Worm (Caenorhabditis elegans) whole organism, L4 larva: ENCODE measurements around the gene F40E10.5.

Source experiments
- F10B5.3 ChIP-seq: sonication (generic microtip); optimal IDR thresholded peaks from 2 replicates; lab custom pipeline; 2016; ENCODE audit warnings: mild to moderate bottlenecking, missing genetic modification characterization, missing compliant biosample characterization
- F26F4.8 ChIP-seq: fragments of 200-800 bp; sonication (Bioruptor generic); conservative IDR thresholded peaks from 2 replicates; pipeline ENCODE4 v1.3.6; 2022; ENCODE audit warnings: missing genetic modification characterization, missing compliant biosample characterization
- F49E8.2 ChIP-seq: sonication (generic microtip); optimal IDR thresholded peaks from 2 replicates; lab custom pipeline; 2016; ENCODE audit warnings: missing compliant biosample characterization, mild to moderate bottlenecking, missing genetic modification characterization, borderline replicate concordance
- T20F7.1 ChIP-seq: fragments of 200-800 bp; sonication (Bioruptor generic); optimal IDR thresholded peaks from 2 replicates; lab custom pipeline; 2018; ENCODE audit warnings: mild to moderate bottlenecking, missing genetic modification characterization, missing compliant biosample characterization
- T26A8.4 ChIP-seq: fragments of 200-800 bp; sonication (Bioruptor generic); IDR thresholded peaks from 2 replicates; pipeline ENCODE4 v1.3.6; 2022; ENCODE audit warnings: missing genetic modification characterization, missing compliant biosample characterization
- Y105C5A.15 ChIP-seq: fragments of 200-800 bp; sonication (Bioruptor generic); IDR thresholded peaks from 2 replicates; pipeline ENCODE4 v1.3.6; 2022; ENCODE audit warnings: missing genetic modification characterization, missing compliant biosample characterization
- ZK546.5 ChIP-seq, 2 experiments: sonication (generic microtip); optimal IDR thresholded peaks; 2 replicates each; lab custom pipeline; 2017; ENCODE audit warnings: missing biosample characterization in 2 of 2, missing genetic modification characterization in 2 of 2
- aha-1 ChIP-seq: fragments of 150-350 bp; peaks from one replicate; lab custom pipeline; 2014; ENCODE audit warnings: missing biosample characterization, missing genetic modification characterization
- ama-1 ChIP-seq: fragments of 150-350 bp; optimal IDR thresholded peaks from 2 replicates; lab custom pipeline; 2014; ENCODE audit warnings: inconsistent platforms, mixed read lengths
- attf-4 ChIP-seq: sonication (generic microtip); optimal IDR thresholded peaks from 3 replicates; lab custom pipeline; 2017; ENCODE audit warnings: missing biosample characterization, missing genetic modification characterization
- ceh-28 ChIP-seq: fragments of 150-350 bp; optimal IDR thresholded peaks from 2 replicates; lab custom pipeline; 2014; ENCODE audit warnings: missing biosample characterization, missing genetic modification reagents, missing genetic modification characterization
- ceh-32 ChIP-seq: sonication (generic microtip); optimal IDR thresholded peaks from 2 replicates; lab custom pipeline; 2016; ENCODE audit warnings: mild to moderate bottlenecking, missing genetic modification characterization, missing compliant biosample characterization; ENCODE audit not compliant: poor library complexity
- ceh-44 ChIP-seq: fragments of 200-800 bp; sonication (Bioruptor generic); IDR thresholded peaks from 2 replicates; pipeline ENCODE4 v1.3.6; 2022; ENCODE audit warnings: missing genetic modification reagents, missing genetic modification characterization, missing compliant biosample characterization
- ceh-62 ChIP-seq: sonication (generic microtip); optimal IDR thresholded peaks from 2 replicates; lab custom pipeline; 2017; ENCODE audit warnings: missing biosample characterization, missing genetic modification characterization
- ces-1 ChIP-seq: fragments of 150-350 bp; sonication (generic microtip); optimal IDR thresholded peaks from 4 replicates; lab custom pipeline; 2014; ENCODE audit warnings: missing biosample characterization, missing genetic modification reagents, missing genetic modification characterization
- daf-12 ChIP-seq: fragments of 150-350 bp; optimal IDR thresholded peaks from 2 replicates; lab custom pipeline; 2014; ENCODE audit warnings: missing biosample characterization, missing genetic modification reagents, missing genetic modification characterization
- daf-16 ChIP-seq, 3 experiments: sonication (generic microtip); optimal IDR thresholded peaks; 2 replicates each; lab custom pipeline; 2016 to 2017; ENCODE audit warnings: missing genetic modification characterization in 3 of 3, missing genetic modification reagents in 3 of 3, mild to moderate bottlenecking in 2 of 3, missing compliant biosample characterization in 2 of 3, missing biosample characterization in 1 of 3, moderate library complexity in 1 of 3
- daf-8 ChIP-seq: fragments of 200-800 bp; sonication (Bioruptor generic); IDR thresholded peaks from 2 replicates; pipeline ENCODE4 v1.3.6; 2022; ENCODE audit warnings: missing genetic modification characterization, missing compliant biosample characterization
- dmd-6 ChIP-seq: fragments of 200-800 bp; sonication (Bioruptor generic); IDR thresholded peaks from 2 replicates; pipeline ENCODE4 v1.3.6; 2022; ENCODE audit warnings: missing genetic modification reagents, missing genetic modification characterization, missing compliant biosample characterization
- dmd-9 ChIP-seq: fragments of 200-800 bp; sonication (Bioruptor generic); IDR thresholded peaks from 2 replicates; pipeline ENCODE4 v1.3.6; 2022; ENCODE audit warnings: missing genetic modification reagents, missing genetic modification characterization, missing compliant biosample characterization
- duxl-1 ChIP-seq: sonication (generic microtip); optimal IDR thresholded peaks from 2 replicates; lab custom pipeline; 2016; ENCODE audit warnings: mild to moderate bottlenecking, missing genetic modification characterization, moderate library complexity, missing compliant biosample characterization; ENCODE audit not compliant: poor library complexity
- dve-1 ChIP-seq: sonication (generic microtip); optimal IDR thresholded peaks from 2 replicates; lab custom pipeline; 2017; ENCODE audit warnings: antibody characterized with exemption, mild to moderate bottlenecking, missing genetic modification characterization, missing compliant biosample characterization; ENCODE audit not compliant: insufficient read depth
- hif-1 ChIP-seq, 2 experiments: sonication (generic microtip); optimal IDR thresholded peaks; 2 replicates each; lab custom pipeline; 2016 to 2017; ENCODE audit warnings: missing compliant biosample characterization in 2 of 2, missing genetic modification characterization in 2 of 2, missing genetic modification reagents in 2 of 2, missing genotype in 2 of 2, mild to moderate bottlenecking in 1 of 2
- jun-1 ChIP-seq: fragments of 150-350 bp; optimal IDR thresholded peaks from 2 replicates; lab custom pipeline; 2014; ENCODE audit warnings: missing biosample characterization, missing genetic modification reagents, missing genetic modification characterization
- lim-7 ChIP-seq: fragments of 200-800 bp; sonication (Bioruptor generic); IDR thresholded peaks from 2 replicates; pipeline ENCODE4 v1.3.6; 2022; ENCODE audit warnings: missing genetic modification characterization, missing compliant biosample characterization
- lin-1 ChIP-seq: fragments of 200-800 bp; sonication (Bioruptor generic); IDR thresholded peaks from 2 replicates; pipeline ENCODE4 v1.3.6; 2022; ENCODE audit warnings: missing genetic modification reagents, missing genetic modification characterization, missing compliant biosample characterization
- lin-29 ChIP-seq: fragments of 200-800 bp; sonication (Bioruptor generic); IDR thresholded peaks from 2 replicates; pipeline ENCODE4 v1.3.6; 2022; ENCODE audit warnings: missing genetic modification reagents, missing genetic modification characterization, missing compliant biosample characterization
- lsy-2 ChIP-seq, 2 experiments: fragments of 150-350 bp in 1 of 2; sonication (generic microtip) in 1 of 2; optimal IDR thresholded peaks; 2 replicates each; lab custom pipeline; 2014 to 2017; ENCODE audit warnings: missing biosample characterization in 2 of 2, missing genetic modification characterization in 2 of 2
- madf-5 ChIP-seq, 2 experiments: fragments of 200-800 bp; sonication (Bioruptor generic); IDR thresholded peaks; 2 replicates each; pipeline ENCODE4 v1.3.6; 2022; ENCODE audit warnings: missing compliant biosample characterization in 2 of 2, missing genetic modification characterization in 2 of 2
- madf-9 ChIP-seq: fragments of 200-800 bp; sonication (Bioruptor generic); conservative IDR thresholded peaks from 2 replicates; pipeline ENCODE4 v1.3.6; 2022; ENCODE audit warnings: missing genetic modification reagents, missing genetic modification characterization, missing compliant biosample characterization
- mdl-1 ChIP-seq, 2 experiments: fragments of 150-350 bp in 1 of 2; sonication (generic microtip) in 1 of 2; optimal IDR thresholded peaks; 2 replicates each; lab custom pipeline; 2014 to 2017; ENCODE audit warnings: missing biosample characterization in 2 of 2, missing genetic modification characterization in 2 of 2
- mdt-29 ChIP-seq: fragments of 200-800 bp; sonication (Bioruptor generic); IDR thresholded peaks from 2 replicates; pipeline ENCODE4 v1.3.6; 2022; ENCODE audit warnings: missing genetic modification reagents, missing genetic modification characterization, missing compliant biosample characterization
- mes-2 ChIP-seq: sonication (generic microtip); optimal IDR thresholded peaks from 2 replicates; lab custom pipeline; 2016; ENCODE audit warnings: missing genotype, mild to moderate bottlenecking, missing genetic modification characterization, missing compliant biosample characterization; ENCODE audit not compliant: poor library complexity, severe bottlenecking
- mxl-2 ChIP-seq: fragments of 200-800 bp; sonication (Bioruptor generic); conservative IDR thresholded peaks from 2 replicates; pipeline ENCODE4 v1.3.6; 2022; ENCODE audit warnings: missing genetic modification reagents, missing genetic modification characterization, missing compliant biosample characterization
- mxl-3 ChIP-seq: fragments of 200-800 bp; sonication (Bioruptor generic); optimal IDR thresholded peaks from 2 replicates; lab custom pipeline; 2018; ENCODE audit warnings: mild to moderate bottlenecking, missing genetic modification characterization, missing compliant biosample characterization
- nhr-111 ChIP-seq: fragments of 200-800 bp; sonication (Bioruptor generic); optimal IDR thresholded peaks from 2 replicates; lab custom pipeline; 2018; ENCODE audit warnings: mild to moderate bottlenecking, missing genetic modification characterization, missing compliant biosample characterization
- nhr-237 ChIP-seq: sonication (generic microtip); optimal IDR thresholded peaks from 2 replicates; lab custom pipeline; 2017; ENCODE audit warnings: missing biosample characterization, missing genetic modification characterization
- nhr-25 ChIP-seq: sonication (generic microtip); optimal IDR thresholded peaks from 2 replicates; lab custom pipeline; 2017; ENCODE audit warnings: missing genetic modification characterization, mild to moderate bottlenecking, missing compliant biosample characterization, antibody characterized with exemption, moderate library complexity, borderline replicate concordance; ENCODE audit not compliant: insufficient read depth
- nhr-6 ChIP-seq: fragments of 150-350 bp; optimal IDR thresholded peaks from 2 replicates; lab custom pipeline; 2014; ENCODE audit warnings: missing biosample characterization, missing genetic modification characterization
- pqm-1 ChIP-seq: sonication (generic microtip); optimal IDR thresholded peaks from 2 replicates; lab custom pipeline; 2017; ENCODE audit warnings: missing biosample characterization, missing genetic modification characterization
- saeg-2 ChIP-seq: fragments of 200-800 bp; sonication (Bioruptor generic); IDR thresholded peaks from 2 replicates; pipeline ENCODE4 v1.3.6; 2022; ENCODE audit warnings: missing genetic modification reagents, missing genetic modification characterization, missing compliant biosample characterization
- snpc-4 ChIP-seq: fragments of 150-350 bp; optimal IDR thresholded peaks from 2 replicates; lab custom pipeline; 2014; ENCODE audit warnings: missing biosample characterization, missing genetic modification characterization
- tag-97 ChIP-seq: fragments of 200-800 bp; sonication (Bioruptor generic); IDR thresholded peaks from 2 replicates; pipeline ENCODE4 v1.3.6; 2022; ENCODE audit warnings: missing genetic modification characterization, missing compliant biosample characterization
- tra-1 ChIP-seq: fragments of 200-800 bp; sonication (Bioruptor generic); IDR thresholded peaks from 2 replicates; pipeline ENCODE4 v1.3.6; 2022; ENCODE audit warnings: missing genetic modification reagents, missing genetic modification characterization, missing compliant biosample characterization
- unc-130 ChIP-seq: sonication (generic microtip); optimal IDR thresholded peaks from 2 replicates; lab custom pipeline; 2016; ENCODE audit warnings: missing genetic modification reagents, missing genetic modification characterization, missing compliant biosample characterization
- unc-62 ChIP-seq, 3 experiments: fragments of 150-350 bp in 1 of 3; sonication (generic microtip); optimal IDR thresholded peaks in 2 of 3; peaks in 1 of 3; 1 replicate in 1 of 3; 2 replicates in 2 of 3; lab custom pipeline; 2014 to 2017; ENCODE audit warnings: missing biosample characterization in 3 of 3, missing genetic modification characterization in 3 of 3, missing genetic modification reagents in 3 of 3, missing genotype in 1 of 3
- vab-7 ChIP-seq: fragments of 200-800 bp; sonication (Bioruptor generic); IDR thresholded peaks from 2 replicates; pipeline ENCODE4 v1.3.6; 2022; ENCODE audit warnings: missing genetic modification reagents, missing genetic modification characterization, missing compliant biosample characterization
- zfp-3 ChIP-seq: fragments of 200-800 bp; sonication (Bioruptor generic); conservative IDR thresholded peaks from 2 replicates; pipeline ENCODE4 v1.3.6; 2022; ENCODE audit warnings: missing genetic modification reagents, missing genetic modification characterization, missing compliant biosample characterization
- ztf-11 ChIP-seq: fragments of 150-350 bp; optimal IDR thresholded peaks from 2 replicates; lab custom pipeline; 2014; ENCODE audit warnings: missing biosample characterization, missing genetic modification characterization
- ztf-7 ChIP-seq: fragments of 150-350 bp; optimal IDR thresholded peaks from 2 replicates; lab custom pipeline; 2014; ENCODE audit warnings: missing biosample characterization, missing genetic modification characterization

Gene F40E10.5

DNA sequence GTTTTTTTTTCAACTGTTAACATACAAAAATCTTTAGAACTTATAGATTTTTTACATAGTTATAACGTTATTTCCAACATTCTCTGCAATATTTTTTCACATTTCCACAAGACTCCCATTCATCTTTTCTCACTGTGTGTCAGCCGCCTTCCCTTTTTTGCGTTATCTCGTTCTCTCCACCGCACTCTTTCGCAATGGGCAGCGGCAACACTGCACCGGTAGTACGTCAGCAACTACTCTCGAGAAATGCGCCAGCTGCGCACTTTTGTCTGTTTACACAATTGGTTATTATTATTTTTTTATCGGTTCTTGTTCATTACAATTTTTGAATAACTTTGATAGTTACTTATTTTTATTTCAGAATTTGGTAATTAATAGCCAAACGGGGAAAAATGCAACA lies 45.4 kb downstream of the F40E10.5 start, which contains the start of gene C05G5.2 (continued):
- TF ChIP-seq ceh-32 (tag; lab: Kevin White, UChicago) = no peak
- no peak for TF ChIP-seq lin-1 (GFP tag; lab: Robert Waterston, UW)
- peak; percentile 59 for TF ChIP-seq duxl-1 (tag; lab: Kevin White, UChicago)
- no peak for TF ChIP-seq attf-4 (tag; lab: Kevin White, UChicago)
- TF ChIP-seq dmd-9 = no peak
- no peak for TF ChIP-seq ces-1 (GFP tag; lab: Kevin White, UChicago)
- TF ChIP-seq jun-1 (tag; lab: Kevin White, UChicago) = peak; percentile 70
- peak; percentile 97 for TF ChIP-seq mxl-3
- peak; percentile 93 for TF ChIP-seq nhr-6 (tag; lab: Kevin White, UChicago)
- no peak for TF ChIP-seq ama-1 (lab: Kevin White, UChicago)
- TF ChIP-seq tra-1 = peak; percentile 57; the same call in 1 of the 2 replicates
- TF ChIP-seq mdt-29 (GFP tag; lab: Robert Waterston, UW) = no peak
- TF ChIP-seq snpc-4 (tag; lab: Kevin White, UChicago) = peak; percentile 9
- TF ChIP-seq tag-97 (GFP tag; lab: Robert Waterston, UW) = no peak
- TF ChIP-seq saeg-2 (GFP tag; lab: Robert Waterston, UW) = peak; percentile 76; the same call in 1 of the 2 replicates
- no peak for TF ChIP-seq daf-8 (GFP tag; lab: Robert Waterston, UW)
- no peak for TF ChIP-seq ztf-11 (tag; lab: Kevin White, UChicago)
- TF ChIP-seq ceh-28 = no peak
- TF ChIP-seq ztf-7 (tag; lab: Kevin White, UChicago) = peak; percentile 58
- TF ChIP-seq unc-62 (GFP tag; optimal IDR thresholded peaks at IDR 0.05 in 1 of 2; lab: Kevin White, UChicago) = peak in 1 of 2 experiments; percentile 69
- no peak for TF ChIP-seq unc-62 (tag; optimal IDR thresholded peaks at IDR 0.05; lab: Kevin White, UChicago)
- no peak for TF ChIP-seq nhr-111 (GFP tag; lab: Kevin White, UChicago)
- TF ChIP-seq madf-5 (GFP tag; IDR thresholded peaks at IDR 0.05; lab: Robert Waterston, UW) = no peak
- TF ChIP-seq F10B5.3 (tag; lab: Kevin White, UChicago) = no peak
- peak; percentile 48 to 92 for TF ChIP-seq lsy-2 (tag; optimal IDR thresholded peaks at IDR 0.05; lab: Kevin White, UChicago)
- no peak for TF ChIP-seq mxl-2 (GFP tag; lab: Robert Waterston, UW)
- no peak for TF ChIP-seq F49E8.2 (tag; lab: Kevin White, UChicago)
- TF ChIP-seq T26A8.4 (GFP tag; lab: Robert Waterston, UW) = peak; percentile 57
- no peak for TF ChIP-seq unc-130
- TF ChIP-seq aha-1 (tag; lab: Kevin White, UChicago) = peak; percentile 48
- TF ChIP-seq daf-12 (tag; lab: Kevin White, UChicago) = no peak
- TF ChIP-seq mdl-1 (tag; optimal IDR thresholded peaks at IDR 0.05; lab: Kevin White, UChicago) = peak; percentile 40 to 89
- peak; percentile 95 for TF ChIP-seq pqm-1 (tag; lab: Kevin White, UChicago)
- no peak for TF ChIP-seq Y105C5A.15 (GFP tag; lab: Robert Waterston, UW)
- peak; percentile 92 for TF ChIP-seq dmd-6 (GFP tag; lab: Robert Waterston, UW)
- TF ChIP-seq ceh-44 (GFP tag; lab: Robert Waterston, UW) = no peak
- TF ChIP-seq madf-9 (GFP tag; lab: Robert Waterston, UW) = peak; percentile 55; the same call in 1 of the 2 replicates
- peak; percentile 83 for TF ChIP-seq T20F7.1 (GFP tag; lab: Kevin White, UChicago)
- TF ChIP-seq mes-2 (tag; lab: Kevin White, UChicago) = peak; percentile 93
- TF ChIP-seq ceh-62 (tag; lab: Kevin White, UChicago) = no peak
- TF ChIP-seq ZK546.5 (tag; optimal IDR thresholded peaks at IDR 0.05; lab: Kevin White, UChicago) = no peak
- TF ChIP-seq hif-1 (tag; optimal IDR thresholded peaks at IDR 0.05; lab: Kevin White, UChicago) = peak in 1 of 2 experiments; percentile 75
- TF ChIP-seq zfp-3 (GFP tag; lab: Robert Waterston, UW) = no peak
- TF ChIP-seq nhr-237 = no peak
- no peak for TF ChIP-seq lin-29 (GFP tag; lab: Robert Waterston, UW)
- TF ChIP-seq dve-1 (tag; lab: Kevin White, UChicago) = peak; percentile 99
- TF ChIP-seq F26F4.8 (GFP tag; lab: Robert Waterston, UW) = no peak
- TF ChIP-seq daf-16 (GFP tag; optimal IDR thresholded peaks at IDR 0.05; lab: Kevin White, UChicago) = peak; percentile 0 to 38
- TF ChIP-seq daf-16 (tag; optimal IDR thresholded peaks at IDR 0.05; lab: Kevin White, UChicago) = peak; percentile 98
- TF ChIP-seq nhr-25 = peak; percentile 83
- no peak for TF ChIP-seq lim-7
- TF ChIP-seq vab-7 = peak; percentile 66
